Worm (Caenorhabditis elegans) whole organism, L2 larva: Measurements from ENCODE around the gene dlc-1.

Source experiments
- aly-2 ChIP-seq: fragments of 150-350 bp; optimal IDR thresholded peaks from 2 replicates; lab custom pipeline; 2014; ENCODE audit warnings: missing biosample characterization, missing genetic modification characterization
- ceh-16 ChIP-seq: fragments of 150-350 bp; optimal IDR thresholded peaks from 2 replicates; lab custom pipeline; 2014; ENCODE audit warnings: missing biosample characterization, missing genetic modification characterization
- lin-39 ChIP-seq: fragments of 150-350 bp; optimal IDR thresholded peaks from 2 replicates; lab custom pipeline; 2014; ENCODE audit warnings: missing biosample characterization, missing genetic modification reagents, missing genetic modification characterization
- nhr-12 ChIP-seq: fragments of 150-350 bp; optimal IDR thresholded peaks from 2 replicates; lab custom pipeline; 2014; ENCODE audit warnings: missing biosample characterization, missing genetic modification characterization
- nhr-21 ChIP-seq: fragments of 150-350 bp; optimal IDR thresholded peaks from 2 replicates; lab custom pipeline; 2014; ENCODE audit warnings: missing biosample characterization, missing genetic modification characterization
- snpc-4 ChIP-seq: fragments of 150-350 bp; optimal IDR thresholded peaks from 2 replicates; lab custom pipeline; 2014; ENCODE audit warnings: missing biosample characterization, missing genetic modification characterization
- unc-39 ChIP-seq: fragments of 150-350 bp; optimal IDR thresholded peaks from 2 replicates; lab custom pipeline; 2014; ENCODE audit warnings: missing biosample characterization, missing genetic modification characterization
- unc-55 ChIP-seq: fragments of 150-350 bp; sonication (generic microtip); optimal IDR thresholded peaks from 3 replicates; lab custom pipeline; 2014; ENCODE audit warnings: missing biosample characterization, missing genetic modification reagents, missing genetic modification characterization
- ztf-11 ChIP-seq: sonication (generic microtip); optimal IDR thresholded peaks from 2 replicates; lab custom pipeline; 2017; ENCODE audit warnings: missing biosample characterization, missing genetic modification characterization

- TF ChIP-seq nhr-12 (tag; lab: Kevin White, UChicago) (no peak), unc-39 (tag; lab: Kevin White, UChicago) (no peak), snpc-4 (tag; lab: Kevin White, UChicago) (peak; percentile 11), lin-39 (tag; lab: Kevin White, UChicago) (no peak), nhr-21 (tag; lab: Kevin White, UChicago) (no peak), ceh-16 (tag; lab: Kevin White, UChicago) (no peak), aly-2 (tag; lab: Kevin White, UChicago) (no peak), unc-55 (GFP tag; lab: Kevin White, UChicago) (peak; percentile 78), ztf-11 (tag; lab: Kevin White, UChicago) (no peak)
These were observed 25.3 kb upstream of the dlc-1 start for ce11 chrIII:6488916-6489315.
